Worm (Caenorhabditis elegans): Measurements from ENCODE around the gene fbxa-220.

fbxa-220 gene

DNA sequence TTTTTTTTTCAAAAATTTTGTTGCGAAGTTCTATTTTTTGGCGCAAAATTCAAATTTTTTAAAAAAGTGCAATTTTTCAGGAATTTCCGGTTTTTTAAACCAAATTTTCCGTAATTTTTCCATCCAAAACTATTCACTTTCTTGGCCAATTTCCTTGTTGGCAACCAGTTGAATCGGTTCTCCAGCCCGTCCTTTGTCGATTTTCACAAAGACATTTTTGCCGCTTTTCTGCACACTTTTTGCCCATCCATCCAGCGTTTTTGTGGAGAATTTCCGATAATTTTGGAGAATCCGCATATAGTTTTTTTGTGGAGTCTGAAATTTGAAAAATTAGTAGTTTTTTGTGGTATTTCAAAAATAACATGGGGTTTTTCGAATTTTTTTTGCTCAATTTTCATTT lies 8.5 kb upstream of the fbxa-220 start:
- no peak for TF ChIP-seq F57C9.4 (tag; optimal IDR thresholded peaks at IDR 0.05)
- no peak for TF ChIP-seq chd-7 (tag; optimal IDR thresholded peaks at IDR 0.05)
- TF ChIP-seq attf-3 (GFP tag; conservative IDR thresholded peaks at IDR 0.05): no peak
- TF ChIP-seq lin-35 (GFP tag; optimal IDR thresholded peaks at IDR 0.05): no peak
- no peak for TF ChIP-seq hlh-12 (tag; optimal IDR thresholded peaks at IDR 0.05)
- TF ChIP-seq tbx-9 (tag; optimal IDR thresholded peaks at IDR 0.05; ENCODE audit: borderline replicate concordance): no peak
- no peak for TF ChIP-seq nfya-2 (GFP tag; IDR thresholded peaks at IDR 0.05)
- no peak for TF ChIP-seq zim-3 (tag; optimal IDR thresholded peaks at IDR 0.05)

DNA sequence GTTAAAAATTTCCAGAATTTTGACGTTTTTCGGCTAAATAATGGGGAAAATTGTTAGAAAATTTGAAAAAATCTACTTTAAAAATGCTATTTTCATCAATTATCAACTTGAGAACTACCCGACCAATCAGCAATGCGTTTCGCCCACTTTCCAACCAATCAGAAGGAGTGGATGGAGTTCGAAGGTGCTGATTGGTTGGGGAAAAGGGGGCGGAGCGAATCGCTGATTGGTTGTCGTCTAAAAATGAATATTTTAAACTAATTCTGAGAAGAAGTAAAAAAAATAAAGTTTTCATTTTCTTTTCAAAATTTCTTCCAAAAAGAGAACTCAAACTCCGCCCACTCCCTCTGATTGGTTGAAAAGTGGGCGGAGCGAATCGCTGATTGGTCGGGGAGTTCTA lies 6.2 kb upstream of the fbxa-220 start:
- TF ChIP-seq nfyb-1 (GFP tag; IDR thresholded peaks at IDR 0.05) (peak; percentile 72; the same call in 1 of the 2 replicates), K11D2.4 (GFP tag; IDR thresholded peaks at IDR 0.05) (no peak)

DNA sequence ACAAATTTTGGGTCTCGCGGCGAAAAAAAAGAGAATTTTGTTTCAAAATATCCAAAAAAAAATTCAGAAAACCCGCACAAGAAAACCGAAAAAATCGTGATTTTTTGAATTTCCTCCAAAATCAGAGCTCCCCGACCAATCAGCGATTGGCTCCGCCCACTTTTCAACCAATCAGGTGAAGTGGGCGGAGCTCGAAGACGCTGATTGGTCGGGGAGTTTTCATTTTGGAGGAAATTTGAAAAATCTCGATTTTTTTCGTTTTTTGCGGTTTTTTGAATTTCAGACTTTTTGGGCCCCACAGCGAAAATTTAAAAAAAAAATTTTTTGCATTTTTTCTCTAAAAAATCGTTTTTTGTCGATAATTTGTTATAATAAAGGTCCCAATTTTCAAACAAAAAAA lies 5.6 kb upstream of the fbxa-220 start:
- TF ChIP-seq fkh-3 (tag; optimal IDR thresholded peaks at IDR 0.05) (no peak), akir-1 (GFP tag; optimal IDR thresholded peaks at IDR 0.05) (no peak), hlh-12 (tag; optimal IDR thresholded peaks at IDR 0.05) (no peak), T26A5.8 (tag; optimal IDR thresholded peaks at IDR 0.05) (no peak)

DNA sequence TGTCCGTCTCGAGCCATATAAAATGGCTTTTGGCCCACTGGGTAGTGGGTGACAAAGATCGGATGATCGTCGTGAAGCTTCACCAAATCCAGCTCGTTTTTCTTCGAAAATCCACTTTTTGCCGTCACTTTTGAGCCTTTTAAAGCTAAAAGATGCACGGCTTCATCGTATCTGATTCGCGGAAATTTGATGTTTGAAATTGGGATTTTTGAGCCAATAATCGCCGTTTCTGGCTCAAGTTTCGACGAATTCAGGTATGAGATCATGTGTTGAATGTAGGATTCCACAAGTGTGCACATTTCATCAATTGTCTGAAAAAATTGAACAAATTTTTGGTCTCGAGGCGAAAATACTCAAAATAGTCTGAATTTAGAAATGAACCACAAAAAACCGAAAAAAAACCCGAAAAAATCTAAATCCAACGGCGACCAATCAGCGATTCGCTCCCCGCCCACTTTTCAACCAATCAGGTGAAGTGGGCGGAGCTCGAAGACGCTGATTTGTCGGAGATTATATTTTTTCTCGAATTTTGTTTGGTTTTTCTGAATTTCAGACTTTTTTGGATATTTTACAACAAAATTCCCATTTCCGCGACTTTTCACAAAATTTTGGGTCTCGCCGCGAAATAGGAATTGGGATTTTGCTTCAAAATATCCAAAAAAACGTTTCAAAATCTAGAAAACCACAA lies 4.8 kb upstream of the fbxa-220 start:
- TF ChIP-seq lag-1 (GFP tag; IDR thresholded peaks at IDR 0.05): no peak

DNA sequence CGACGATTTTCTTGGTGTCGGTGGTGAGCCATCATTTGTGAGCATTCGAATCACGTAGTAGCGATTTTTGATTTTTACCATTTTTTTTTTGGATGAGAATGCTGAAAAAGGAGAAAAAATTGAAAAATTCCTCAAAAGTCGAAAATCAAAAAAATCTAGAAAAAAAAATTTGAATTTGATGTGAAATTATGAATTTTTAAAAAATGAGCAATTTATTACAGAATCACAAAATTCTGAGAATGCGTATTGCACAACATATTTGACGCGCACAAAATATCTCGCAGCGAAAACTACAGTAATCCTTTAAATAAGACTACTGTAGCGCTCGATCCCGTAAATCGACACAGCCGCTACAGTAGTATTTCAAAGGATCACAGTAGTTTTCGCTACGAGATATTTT lies 3.3 kb upstream of the fbxa-220 start, which contains the start of gene popl-5:
popl-5 (minus strand) TSS at position 101 of the 400 bp plus-strand sequence.
- TF ChIP-seq gei-17 (GFP tag; optimal IDR thresholded peaks at IDR 0.05) (no peak), nfya-2 (GFP tag; IDR thresholded peaks at IDR 0.05) (no peak), B0336.3 (GFP tag; IDR thresholded peaks at IDR 0.05) (no peak), ceh-40 (GFP tag; IDR thresholded peaks at IDR 0.05) (no peak)

DNA sequence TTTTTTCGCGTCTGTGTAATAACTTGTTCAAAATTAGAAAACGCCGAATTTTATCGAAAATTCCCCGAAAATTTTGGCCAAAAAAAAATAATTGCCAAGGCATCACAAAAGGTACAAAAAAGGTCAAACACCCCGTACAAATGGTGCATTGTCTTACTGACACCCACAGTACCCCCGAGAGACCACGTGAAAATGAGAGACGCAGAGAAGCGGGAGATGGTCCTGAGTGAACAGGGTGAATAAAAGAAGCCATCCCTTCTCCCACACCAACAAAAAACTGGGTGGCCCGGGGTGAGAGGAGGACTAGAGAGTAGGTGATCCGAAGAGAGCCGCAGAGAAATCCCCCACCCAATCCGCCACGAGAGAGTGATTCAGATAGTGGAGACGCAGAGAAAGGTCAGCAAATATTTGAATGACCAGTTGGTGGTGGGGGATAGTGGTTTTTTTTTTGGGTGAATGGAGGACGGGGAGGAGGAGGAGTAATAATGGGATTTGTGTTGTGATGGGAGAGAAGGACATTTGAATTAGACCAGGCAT lies 2.6 kb downstream of the fbxa-220 start:
- TF ChIP-seq Y95B8A.8 (GFP tag; IDR thresholded peaks at IDR 0.05) (no peak), hmg-1.2 (GFP tag; IDR thresholded peaks at IDR 0.05) (peak; percentile 44; the same call in 1 of the 2 replicates), lin-35 (GFP tag; optimal IDR thresholded peaks at IDR 0.05) (no peak), B0035.1 (tag; optimal IDR thresholded peaks at IDR 0.05) (no peak), madf-8 (GFP tag; conservative IDR thresholded peaks at IDR 0.05) (no peak), zfh-2 (GFP tag; conservative IDR thresholded peaks at IDR 0.05) (peak; percentile 55)

DNA sequence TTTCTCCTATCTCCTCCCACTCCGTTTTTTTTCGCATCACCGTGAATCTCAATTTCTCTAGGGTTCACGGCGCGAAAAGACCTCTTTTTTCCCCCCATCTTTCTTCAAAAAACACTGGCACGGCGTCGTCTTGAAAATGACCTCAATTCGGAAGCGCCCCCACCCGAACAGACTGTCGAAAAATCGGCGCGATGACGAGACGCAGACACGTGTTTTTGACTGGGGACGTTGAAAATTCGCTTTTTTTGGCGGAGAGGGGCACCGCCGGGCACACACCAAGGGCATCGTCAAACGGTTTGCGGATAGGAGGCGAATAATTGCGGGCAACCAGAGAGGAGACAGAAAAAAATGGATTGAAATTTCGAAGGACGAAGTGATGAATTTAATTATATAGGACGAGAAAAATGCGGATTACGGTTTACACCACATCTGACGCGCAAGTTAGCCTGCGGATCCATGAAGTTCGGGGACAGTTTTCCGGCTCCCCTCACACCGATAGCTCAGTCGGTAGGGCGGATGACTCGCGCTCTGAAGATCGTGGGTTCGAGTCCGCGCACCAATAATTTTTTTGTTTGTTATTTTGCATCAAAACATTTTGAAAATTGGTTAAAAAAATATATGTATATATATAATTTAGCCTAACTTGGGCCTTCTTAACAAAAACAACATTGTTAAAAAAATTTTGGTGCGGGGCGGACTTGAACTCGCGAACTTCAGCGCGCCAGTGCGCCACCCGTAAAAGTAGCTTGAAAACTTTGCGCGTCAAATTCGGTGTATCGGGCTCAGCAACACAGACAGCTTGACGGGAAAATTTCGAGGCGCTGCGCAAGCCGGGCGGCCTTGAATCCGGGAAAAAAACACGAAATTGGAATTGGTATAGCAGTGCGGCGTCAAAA lies 5.3 kb downstream of the fbxa-220 start:
- TF ChIP-seq tbx-9 (tag; optimal IDR thresholded peaks at IDR 0.05; ENCODE audit: borderline replicate concordance) (no peak), let-607 (tag; optimal IDR thresholded peaks at IDR 0.05) (no peak), lsl-1 (GFP tag; optimal IDR thresholded peaks at IDR 0.05) (peak; percentile 6), attf-3 (GFP tag; conservative IDR thresholded peaks at IDR 0.05) (no peak), rpc-1 (optimal IDR thresholded peaks at IDR 0.05) (no peak), rpc-1 (tag; optimal IDR thresholded peaks at IDR 0.05) (peak; percentile 56), tbp1 (GFP tag; optimal IDR thresholded peaks at IDR 0.05) (peak; percentile 73), xnd-1 (tag; optimal IDR thresholded peaks at IDR 0.05) (no peak), zfh-2 (GFP tag; conservative IDR thresholded peaks at IDR 0.05) (0 out of 2 replicates have a peak, but pooled peaks have one; percentile 49), ztf-6 (GFP tag; IDR thresholded peaks at IDR 0.05) (no peak), ceh-100 (GFP tag; IDR thresholded peaks at IDR 0.05) (no peak), B0261.1 (tag; optimal IDR thresholded peaks at IDR 0.05) (peak; percentile 20)
